Fruit fly (Drosophila melanogaster) S2 (cell line): ENCODE data around the gene PrBP.

ENCODE experiments used
- CG8478 ChIP-seq: fragments of >200 bp; optimal IDR thresholded peaks from 2 replicates; lab custom pipeline; 2018
- CTCF ChIP-seq, 2 experiments: fragments of >200 bp; optimal IDR thresholded peaks; 2 replicates each; lab custom pipeline; 2018

DNA sequence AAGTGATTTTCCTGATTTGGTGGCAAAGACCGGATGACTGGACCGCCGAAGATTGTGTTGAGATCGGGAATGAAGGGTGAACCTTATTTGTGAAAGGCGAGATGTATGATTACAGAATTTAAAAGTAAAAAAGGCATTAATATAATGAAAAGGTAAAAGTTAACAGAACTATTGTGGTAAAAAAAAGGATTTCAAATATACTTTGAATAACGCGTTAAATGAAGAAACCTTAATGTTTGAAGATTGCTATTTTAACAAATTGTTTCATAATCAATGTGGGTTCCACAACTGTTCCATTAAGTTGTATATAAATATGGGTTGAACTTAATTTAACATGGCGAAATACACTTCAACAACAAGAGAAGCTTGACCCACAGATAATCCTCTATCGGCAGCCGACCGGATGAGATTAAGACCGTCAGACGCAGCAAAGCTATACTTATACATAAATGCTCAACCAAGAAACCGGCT lies 13.4 kb downstream of the PrBP start, which contains the start of gene Glt:
- TF ChIP-seq CTCF (optimal IDR thresholded peaks at IDR 0.05; lab: Kevin White, UChicago), result no peak
- TF ChIP-seq CG8478, result no peak
